Worm (Caenorhabditis elegans): ENCODE data around the gene C50H11.13.

DNA sequence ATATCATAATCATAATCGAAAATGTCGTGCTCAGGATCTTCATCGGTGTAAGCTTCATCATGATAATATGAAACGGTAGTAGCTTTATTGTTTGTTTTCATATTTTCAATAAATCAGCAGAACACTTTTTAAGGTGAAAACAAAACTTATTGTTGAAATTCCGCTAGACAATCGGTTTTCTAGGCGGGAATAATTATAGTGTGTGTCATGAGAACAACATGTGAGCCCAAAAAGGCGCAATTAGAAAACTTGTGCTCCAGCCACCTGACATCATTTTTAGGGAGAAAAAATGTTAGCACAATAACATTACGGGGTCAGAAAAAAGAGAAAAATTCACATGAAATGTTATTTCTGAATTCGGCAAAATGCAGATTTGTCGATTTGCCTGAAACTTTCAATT, 37.2 kb downstream of the C50H11.13 start, which contains the start of gene srw-8:
- TF ChIP-seq eor-1 (tag; optimal IDR thresholded peaks at IDR 0.05) (no peak), ama-1 (optimal IDR thresholded peaks at IDR 0.05) (no peak), ztf-11 (tag; optimal IDR thresholded peaks at IDR 0.05) (no peak), nhr-237 (tag; optimal IDR thresholded peaks at IDR 0.05) (no peak), skn-1 (tag; optimal IDR thresholded peaks at IDR 0.05) (no peak), nhr-76 (tag; optimal IDR thresholded peaks at IDR 0.05) (no peak), elt-2 (tag; optimal IDR thresholded peaks at IDR 0.05) (no peak), zag-1 (tag; optimal IDR thresholded peaks at IDR 0.05) (no peak), nhr-12 (tag; optimal IDR thresholded peaks at IDR 0.05) (no peak), egl-27 (tag; optimal IDR thresholded peaks at IDR 0.05) (no peak), nfya-1 (tag; optimal IDR thresholded peaks at IDR 0.05; ENCODE audit: insufficient read depth) (no peak), mdl-1 (tag; optimal IDR thresholded peaks at IDR 0.05) (no peak)

Data from whole organism, L3 larva.